Fruit fly (Drosophila melanogaster): ENCODE data around the gene VhaAC45RP.
A peak's percentile ranks its signal among the peaks of the same experiment; 100 is the strongest.

Gene VhaAC45RP

DNA sequence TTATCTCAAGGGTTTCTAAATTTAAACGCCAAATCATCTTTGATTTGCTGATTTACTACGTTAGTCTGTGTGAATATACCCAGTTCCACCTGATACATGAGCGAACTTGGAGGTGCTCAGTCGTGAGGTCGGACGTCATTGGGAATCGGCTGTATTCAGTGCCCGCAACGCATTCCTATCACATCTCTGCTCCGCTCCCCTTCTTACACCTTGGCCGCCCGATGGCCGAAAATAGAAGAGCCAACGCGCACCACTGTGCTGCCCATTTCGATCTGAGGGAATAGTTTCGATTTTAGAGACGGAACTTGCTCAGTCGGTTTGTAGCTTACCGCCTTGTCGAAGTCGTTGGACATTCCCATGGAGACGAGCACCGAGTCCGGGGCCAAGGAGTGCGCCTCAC is 10.1 kb upstream of the VhaAC45RP start:
- TF ChIP-seq foxo (GFP tag; optimal IDR thresholded peaks at IDR 0.05) (no peak), Hnf4 (GFP tag; optimal IDR thresholded peaks at IDR 0.05) (no peak), br (GFP tag; optimal IDR thresholded peaks at IDR 0.05) (no peak), Dif (GFP tag; optimal IDR thresholded peaks at IDR 0.05; ENCODE audit: partially characterized antibody) (no peak), lola (GFP tag; optimal IDR thresholded peaks at IDR 0.05) (no peak)

DNA sequence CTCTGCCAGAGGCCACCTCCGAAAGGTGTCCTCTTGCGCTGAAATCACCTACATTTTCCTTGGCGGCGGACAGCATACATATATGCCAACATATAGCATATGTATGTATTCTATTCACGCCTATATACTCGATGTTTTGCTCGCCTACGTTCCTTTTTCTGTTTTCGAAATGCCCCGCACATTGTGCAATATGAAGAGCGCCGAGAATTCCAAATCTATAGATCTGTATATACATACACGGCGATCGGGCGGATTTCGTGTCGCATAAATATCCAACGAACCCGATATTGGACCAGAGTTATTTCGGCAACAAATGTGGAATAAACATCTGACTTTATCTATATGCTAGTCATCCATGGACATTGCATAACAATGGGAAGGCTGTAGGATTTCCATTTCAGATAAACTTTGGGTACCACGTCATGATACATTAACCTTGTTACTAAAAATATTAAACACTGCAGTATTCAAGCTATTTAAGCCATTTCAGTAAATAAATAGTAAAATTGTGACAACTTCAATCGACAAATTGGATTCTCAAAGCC is 8.9 kb upstream of the VhaAC45RP start:
- no peak for TF ChIP-seq Hnf4 (GFP tag; optimal IDR thresholded peaks at IDR 0.05)
- no peak for TF ChIP-seq brk (GFP tag; optimal IDR thresholded peaks at IDR 0.05)
- TF ChIP-seq ey (GFP tag; optimal IDR thresholded peaks at IDR 0.05): no peak
- no peak for TF ChIP-seq Jra (GFP tag; optimal IDR thresholded peaks at IDR 0.05)
- TF ChIP-seq woc (GFP tag; optimal IDR thresholded peaks at IDR 0.05): no peak
- TF ChIP-seq Rel (GFP tag; optimal IDR thresholded peaks at IDR 0.05): no peak
- TF ChIP-seq Rel (tag; optimal IDR thresholded peaks at IDR 0.05): no peak
- TF ChIP-seq Hr78 (GFP tag; optimal IDR thresholded peaks at IDR 0.05): no peak
- TF ChIP-seq fru (GFP tag; optimal IDR thresholded peaks at IDR 0.05): no peak
- TF ChIP-seq foxo (GFP tag; optimal IDR thresholded peaks at IDR 0.05): no peak
- TF ChIP-seq N (GFP tag; optimal IDR thresholded peaks at IDR 0.05): no peak
- no peak for TF ChIP-seq OdsH (GFP tag; optimal IDR thresholded peaks at IDR 0.05)
- no peak for TF ChIP-seq Vsx2 (GFP tag; optimal IDR thresholded peaks at IDR 0.05; ENCODE audit: partially characterized antibody)
- no peak for TF ChIP-seq Abd-B (GFP tag; optimal IDR thresholded peaks at IDR 0.05)
- TF ChIP-seq dmrt93B (GFP tag; optimal IDR thresholded peaks at IDR 0.05): no peak
- TF ChIP-seq Mio (GFP tag; optimal IDR thresholded peaks at IDR 0.05): no peak
- TF ChIP-seq GATAd (GFP tag; optimal IDR thresholded peaks at IDR 0.05): no peak
- no peak for TF ChIP-seq tai (GFP tag; optimal IDR thresholded peaks at IDR 0.05)
- TF ChIP-seq Dfd (GFP tag; optimal IDR thresholded peaks at IDR 0.05): no peak
- TF ChIP-seq sv (GFP tag; optimal IDR thresholded peaks at IDR 0.05): no peak

DNA sequence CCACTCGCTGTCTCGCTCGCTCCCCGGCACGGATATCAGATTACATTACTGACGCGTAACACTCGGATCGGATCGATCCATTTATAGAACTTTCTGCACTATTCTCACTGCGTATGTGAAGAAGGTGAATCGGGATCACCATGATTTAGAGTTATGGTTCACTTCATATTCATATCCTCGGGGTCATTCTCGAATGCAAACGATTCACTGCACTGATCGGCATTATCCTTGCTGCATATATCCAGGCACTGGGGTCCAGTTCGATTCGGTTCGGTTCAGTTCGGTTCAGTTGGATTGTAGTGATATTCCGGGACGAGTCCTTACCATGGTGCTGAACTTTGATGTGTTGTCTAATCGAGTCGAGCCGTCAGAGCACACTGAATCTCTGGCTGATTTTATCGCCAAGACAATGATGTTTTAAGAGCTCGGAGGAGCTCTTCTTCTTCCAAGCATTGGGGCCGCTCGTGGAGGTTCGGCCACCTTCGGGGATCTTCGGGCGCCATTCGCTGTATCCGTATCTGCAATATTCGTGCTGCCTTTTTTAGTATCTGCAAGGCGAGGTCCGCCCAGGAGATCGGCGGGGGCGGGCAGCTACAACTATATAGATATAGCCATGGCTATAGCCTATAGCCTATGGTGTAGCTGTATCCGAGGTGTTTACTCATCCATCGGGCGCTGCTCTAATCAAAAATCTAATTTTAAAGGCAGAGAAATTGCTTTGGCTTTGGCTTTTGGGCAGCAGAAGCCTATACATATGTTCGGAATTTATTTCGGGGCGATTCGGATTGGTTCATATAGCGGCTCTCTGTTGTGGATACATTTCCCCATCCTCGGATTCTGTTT is 8.2 kb upstream of the VhaAC45RP start, which contains the start of gene Mlc2:
Gene Mlc2 (minus strand): TSS at position 392 of the 843 bp plus-strand sequence.
- TF ChIP-seq foxo (GFP tag; optimal IDR thresholded peaks at IDR 0.05): no peak
- no peak for TF ChIP-seq Abd-B (GFP tag; optimal IDR thresholded peaks at IDR 0.05)
- no peak for TF ChIP-seq dsf (GFP tag; optimal IDR thresholded peaks at IDR 0.05; ENCODE audit: borderline replicate concordance)
- no peak for TF ChIP-seq dl (GFP tag; optimal IDR thresholded peaks at IDR 0.05; ENCODE audit: insufficient read depth in 1 of 2, partially characterized antibody in 2 of 2)

DNA sequence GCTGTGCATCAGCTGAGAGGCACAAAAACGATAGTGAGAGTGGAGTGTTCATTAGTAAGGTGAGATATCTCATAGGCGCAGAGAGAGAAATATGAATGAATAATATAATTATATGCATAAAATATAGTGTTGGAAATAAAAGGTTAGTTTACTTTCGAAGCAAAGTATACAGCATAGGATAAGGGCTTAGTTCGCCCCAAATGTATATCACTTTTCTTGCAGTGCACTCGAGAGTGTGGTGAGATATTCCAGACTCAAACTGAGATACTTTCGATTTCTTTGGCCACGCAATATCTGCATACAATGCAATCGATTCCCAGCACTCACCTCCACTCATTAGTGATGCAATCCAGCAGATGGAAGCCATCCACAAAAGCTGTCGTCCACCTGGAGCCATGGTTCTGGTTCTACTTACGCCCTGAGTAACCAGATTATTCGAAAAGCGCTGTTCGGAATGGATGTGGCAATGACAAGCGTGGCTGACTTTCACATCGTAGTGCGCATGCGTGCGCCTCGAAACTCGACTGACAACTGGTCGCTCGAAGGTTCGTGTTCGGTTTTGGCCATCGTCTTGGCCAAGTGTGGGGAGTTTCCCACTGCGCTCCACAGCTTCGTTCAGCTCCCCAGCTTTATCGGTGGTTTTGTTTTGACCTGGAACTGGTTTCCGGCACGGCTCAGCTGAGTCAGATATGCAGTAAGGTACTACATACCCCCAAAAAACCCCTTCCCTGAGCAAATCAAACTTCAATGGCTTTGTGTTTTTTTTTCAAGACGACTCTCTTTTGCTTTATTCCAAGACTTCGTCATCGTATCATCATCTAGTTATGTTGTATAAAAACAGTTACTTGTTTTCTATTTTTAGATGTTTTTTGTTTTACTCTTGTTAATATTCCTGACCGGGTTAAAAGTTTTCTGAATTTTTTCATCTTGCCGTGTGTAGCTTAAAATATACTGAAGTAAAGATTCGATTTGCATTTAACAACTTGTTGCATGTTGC is 4.8 kb upstream of the VhaAC45RP start, which contains the start of gene Rsod:
Gene Rsod (minus strand): TSS at position 537 of the 997 bp plus-strand sequence.
- TF ChIP-seq h (GFP tag; optimal IDR thresholded peaks at IDR 0.05) (peak; percentile 80), psq (GFP tag; optimal IDR thresholded peaks at IDR 0.05) (peak; percentile 91), ey (GFP tag; optimal IDR thresholded peaks at IDR 0.05) (peak; percentile 82), Sp1 (GFP tag; optimal IDR thresholded peaks at IDR 0.05) (peak; percentile 61), usp (GFP tag; optimal IDR thresholded peaks at IDR 0.05) (no peak), dl (GFP tag; optimal IDR thresholded peaks at IDR 0.05; ENCODE audit: insufficient read depth in 1 of 2, partially characterized antibody in 2 of 2) (no peak), Mio (GFP tag; optimal IDR thresholded peaks at IDR 0.05) (no peak), OdsH (GFP tag; optimal IDR thresholded peaks at IDR 0.05) (peak; percentile 82), foxo (GFP tag; optimal IDR thresholded peaks at IDR 0.05) (peak in 1 of 2 experiments; percentile 89), Dfd (GFP tag; optimal IDR thresholded peaks at IDR 0.05) (no peak), GATAd (GFP tag; optimal IDR thresholded peaks at IDR 0.05) (no peak), brk (GFP tag; optimal IDR thresholded peaks at IDR 0.05) (no peak), Rel (GFP tag; optimal IDR thresholded peaks at IDR 0.05) (peak; percentile 43), Rel (tag; optimal IDR thresholded peaks at IDR 0.05) (no peak), CG9705 (GFP tag; optimal IDR thresholded peaks at IDR 0.05) (no peak), Jra (GFP tag; optimal IDR thresholded peaks at IDR 0.05) (peak; percentile 13), Hr83 (GFP tag; optimal IDR thresholded peaks at IDR 0.05; ENCODE audit: poor library complexity, severe bottlenecking) (peak; percentile 32), jim (GFP tag; optimal IDR thresholded peaks at IDR 0.05) (no peak), HLH106 (tag; optimal IDR thresholded peaks at IDR 0.05) (peak; percentile 86), CG32264 (GFP tag; optimal IDR thresholded peaks at IDR 0.05) (peak; percentile 62), woc (GFP tag; optimal IDR thresholded peaks at IDR 0.05) (peak; percentile 73), fru (GFP tag; optimal IDR thresholded peaks at IDR 0.05) (peak; percentile 80), lola (GFP tag; optimal IDR thresholded peaks at IDR 0.05) (no peak), rgr (GFP tag; optimal IDR thresholded peaks at IDR 0.05) (peak; percentile 86), dmrt93B (GFP tag; optimal IDR thresholded peaks at IDR 0.05) (peak; percentile 53), sv (GFP tag; optimal IDR thresholded peaks at IDR 0.05) (peak; percentile 27), Myc (optimal IDR thresholded peaks at IDR 0.05) (no peak), Hnf4 (GFP tag; optimal IDR thresholded peaks at IDR 0.05) (peak; percentile 75), tai (GFP tag; optimal IDR thresholded peaks at IDR 0.05) (no peak), pan (optimal IDR thresholded peaks at IDR 0.05) (no peak), N (GFP tag; optimal IDR thresholded peaks at IDR 0.05) (no peak), Vsx2 (GFP tag; optimal IDR thresholded peaks at IDR 0.05; ENCODE audit: partially characterized antibody) (peak; percentile 40)
